Worm (Caenorhabditis elegans) whole organism, L4/young adult: ENCODE results near the gene Y51A2D.13.

ENCODE experiments used
- dao-5 ChIP-seq: sonication (generic microtip); optimal IDR thresholded peaks from 2 replicates; lab custom pipeline; 2016; ENCODE audit warnings: missing genotype, missing genetic modification characterization, moderate library complexity, missing compliant biosample characterization
- him-1 ChIP-seq: sonication (generic microtip); optimal IDR thresholded peaks from 2 replicates; lab custom pipeline; 2016; ENCODE audit warnings: missing genotype, missing genetic modification reagents, missing genetic modification characterization, missing compliant biosample characterization

ce11 chrV:18585102-18585501 lies 5.5 kb upstream of the Y51A2D.13 start:
- TF ChIP-seq him-1 (tag; lab: Kevin White, UChicago), result no peak
- TF ChIP-seq dao-5 (tag; lab: Kevin White, UChicago), result no peak
